Fruit fly (Drosophila melanogaster) ovary, adult (tissue): ENCODE data around the gene CG11069.

Experiments used
- CG17801 ChIP-seq: fragments of 200-800 bp; optimal IDR thresholded peaks from 2 replicates; lab custom pipeline; 2019; ENCODE audit warnings: missing biosample characterization, mild to moderate bottlenecking, missing genetic modification characterization, moderate library complexity; ENCODE audit not compliant: partially characterized antibody

The CG11069 gene

dm6 chr3R:24906648-24907047 lies 12.1 kb downstream of the CG11069 start:
- TF ChIP-seq CG17801 (GFP tag; lab: Kevin White, UChicago), result no peak

dm6 chr3R:24908034-24908433 lies 13.5 kb downstream of the CG11069 start:
- TF ChIP-seq CG17801 (GFP tag; lab: Kevin White, UChicago), result no peak

- no peak for TF ChIP-seq CG17801 (GFP tag; lab: Kevin White, UChicago)
Observed at dm6 chr3R:24910097-24910496, 15.6 kb downstream of the CG11069 start.

DNA sequence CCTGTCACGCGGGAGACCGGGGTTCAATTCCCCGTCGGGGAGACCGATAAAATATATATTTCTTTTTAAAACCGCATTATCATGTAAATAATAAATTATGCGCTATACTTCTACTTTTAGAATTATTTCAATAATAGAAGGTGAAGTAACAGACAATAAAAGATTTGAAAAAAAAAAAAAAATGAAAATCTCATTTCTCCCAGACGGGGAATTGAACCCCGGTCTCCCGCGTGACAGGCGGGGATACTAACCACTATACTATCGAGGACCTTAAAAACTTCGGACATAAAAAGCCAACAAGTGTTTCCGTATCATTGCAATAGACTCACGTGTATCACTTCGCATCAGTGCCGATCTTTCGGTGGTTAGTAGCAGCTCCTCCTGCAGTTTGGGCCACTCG lies 20.3 kb downstream of the CG11069 start:
- TF ChIP-seq CG17801 (GFP tag; lab: Kevin White, UChicago), result no peak

dm6 chr3R:24917814-24918636 lies 23.5 kb downstream of the CG11069 start, which contains the start of the genes PIG-S, sud1 and CG11168:
Gene PIG-S, minus strand, starts transcription at chr3R:24917864.
Gene sud1, minus strand, starts transcription at chr3R:24917864.
Gene CG11168, plus strand, starts transcription at chr3R:24918106.
- peak; percentile 58 for TF ChIP-seq CG17801 (GFP tag; lab: Kevin White, UChicago)

- no peak for TF ChIP-seq CG17801 (GFP tag; lab: Kevin White, UChicago)
Observed at dm6 chr3R:24922270-24922669, 27.7 kb downstream of the CG11069 start, which contains the start of gene Mink. Gene Mink, plus strand, starts transcription at chr3R:24922473.

dm6 chr3R:24924916-24925315 lies 30.4 kb downstream of the CG11069 start, which contains the start of gene Trf4-2:
Gene Trf4-2, plus strand, starts transcription at chr3R:24925216.
- no peak for TF ChIP-seq CG17801 (GFP tag; lab: Kevin White, UChicago)

DNA sequence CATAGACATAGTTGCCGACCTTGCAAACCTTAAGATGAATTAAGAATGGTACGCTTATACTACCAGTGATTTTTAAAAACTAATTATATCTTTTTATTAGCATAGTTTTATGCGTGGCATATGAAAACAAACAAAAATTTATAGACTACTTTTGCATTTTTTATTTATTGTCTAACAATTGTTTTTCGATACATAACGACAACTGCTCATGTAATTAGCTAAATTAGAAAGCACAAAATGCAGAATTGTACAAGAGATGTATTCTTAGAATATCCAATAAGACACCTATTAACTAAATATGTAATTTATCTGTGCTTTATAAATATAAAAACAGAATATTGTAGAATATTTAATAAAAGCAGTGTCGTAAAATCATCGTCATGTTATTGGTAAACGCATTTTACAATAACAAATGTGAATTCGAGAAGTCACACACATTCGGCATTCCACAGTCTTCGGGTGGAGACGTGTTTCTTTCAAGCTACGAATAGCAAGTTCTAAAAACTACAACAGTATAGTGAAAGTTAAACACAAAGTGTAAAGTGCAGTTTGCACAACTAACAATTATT lies 32.3 kb downstream of the CG11069 start:
- TF ChIP-seq CG17801 (GFP tag; lab: Kevin White, UChicago), result no peak

dm6 chr3R:24931856-24932255 lies 37.3 kb downstream of the CG11069 start, which contains the start of gene CG11771:
Gene CG11771, plus strand, starts transcription at chr3R:24932010.
- no peak for TF ChIP-seq CG17801 (GFP tag; lab: Kevin White, UChicago)

DNA sequence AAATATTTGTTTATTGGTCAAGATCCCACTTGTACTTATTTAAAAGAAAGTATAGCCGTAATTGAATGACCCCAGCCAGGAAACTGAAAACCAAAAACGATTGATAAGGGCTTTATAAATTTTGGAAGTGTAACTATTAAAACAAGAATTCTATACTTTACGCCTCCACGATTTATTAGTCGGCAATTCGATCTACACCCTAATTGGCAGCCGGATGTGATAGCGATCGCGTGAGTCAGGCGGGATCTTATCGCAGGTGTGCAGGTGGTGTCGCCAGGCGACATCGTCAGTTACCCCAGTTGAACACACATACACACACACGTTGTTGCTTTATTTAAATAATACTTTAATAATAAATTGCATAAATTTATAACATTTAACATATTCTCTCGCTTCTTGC lies 40.0 kb downstream of the CG11069 start:
- no peak for TF ChIP-seq CG17801 (GFP tag; lab: Kevin White, UChicago)

- no peak for TF ChIP-seq CG17801 (GFP tag; lab: Kevin White, UChicago)
Observed at dm6 chr3R:24935758-24936157, 41.2 kb downstream of the CG11069 start.

DNA sequence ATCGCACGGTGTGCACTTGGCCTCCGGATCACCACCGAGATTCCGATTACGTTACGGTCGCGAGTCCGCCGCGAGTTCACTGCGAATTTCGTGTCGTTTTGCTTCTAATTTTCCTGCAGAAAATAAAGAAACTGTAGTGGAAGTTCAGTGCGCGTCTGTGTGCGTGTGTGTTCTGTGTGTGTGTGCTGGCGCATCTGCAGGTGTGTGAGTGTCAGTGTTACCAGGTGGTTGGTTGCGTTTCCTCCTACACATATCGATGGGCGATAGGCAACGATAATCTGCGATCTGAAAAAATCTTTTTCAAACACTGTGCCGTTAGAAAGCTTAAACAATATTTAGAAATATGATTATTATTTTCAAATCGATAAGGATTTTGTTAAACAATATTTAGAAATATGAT lies 43.5 kb downstream of the CG11069 start, which contains the start of gene Osbp:
TSS of gene Osbp (minus strand) at position 174 of the 400 bp plus-strand sequence.
- peak; percentile 18 for TF ChIP-seq CG17801 (GFP tag; lab: Kevin White, UChicago)

DNA sequence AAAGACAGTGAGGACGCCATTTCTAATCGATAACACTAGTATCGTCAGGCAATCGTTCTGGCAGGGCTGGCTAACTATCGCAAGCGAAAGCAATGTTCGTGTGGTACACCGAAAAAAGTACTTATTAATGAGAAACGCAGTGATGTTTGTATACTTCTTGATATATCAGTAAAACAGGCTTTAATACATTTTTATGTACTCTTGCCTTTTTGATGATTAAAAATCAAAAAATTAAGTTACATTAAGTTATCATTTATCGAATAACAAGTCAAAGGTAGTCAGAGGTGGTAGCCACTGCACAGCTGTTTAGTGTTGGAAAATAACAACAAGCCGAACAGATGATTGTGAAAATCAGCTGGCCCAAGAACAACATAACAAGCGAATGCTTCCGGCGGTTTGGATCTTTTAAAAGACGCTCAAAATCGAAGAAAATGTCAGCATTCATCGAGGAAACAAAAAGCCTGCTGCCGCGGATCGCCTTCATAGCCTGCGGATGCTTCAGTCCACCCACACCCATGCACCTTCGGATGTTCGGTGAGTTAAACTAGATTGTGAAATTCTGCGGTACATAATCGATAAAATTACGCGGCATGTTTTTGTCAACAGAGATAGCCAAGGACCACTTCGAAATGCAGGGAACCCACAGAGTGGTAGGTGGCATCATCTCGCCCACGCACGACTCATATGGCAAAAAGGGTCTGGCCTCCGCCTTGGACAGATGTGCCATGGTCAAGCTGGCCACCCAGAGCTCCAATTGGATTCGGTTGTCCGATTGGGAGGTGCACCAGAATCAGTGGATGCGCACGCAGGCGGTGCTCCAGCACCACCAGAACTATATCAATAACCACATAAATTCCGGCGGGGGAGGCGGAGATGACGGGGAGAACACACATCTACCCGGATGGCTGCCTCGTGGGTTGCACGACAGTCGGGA lies 50.6 kb downstream of the CG11069 start, which contains the start of the genes ssh and Nmnat:
TSS of gene ssh (minus strand) at position 37 of the 934 bp plus-strand sequence.
TSS of gene Nmnat (plus strand) at position 318 of the 934 bp plus-strand sequence.
- peak; percentile 72 for TF ChIP-seq CG17801 (GFP tag; lab: Kevin White, UChicago)
